Fruit fly (Drosophila melanogaster): ENCODE data around the gene CG34183.
A peak's percentile ranks its signal among the peaks of the same experiment; 100 is the strongest.

The CG34183 gene

DNA sequence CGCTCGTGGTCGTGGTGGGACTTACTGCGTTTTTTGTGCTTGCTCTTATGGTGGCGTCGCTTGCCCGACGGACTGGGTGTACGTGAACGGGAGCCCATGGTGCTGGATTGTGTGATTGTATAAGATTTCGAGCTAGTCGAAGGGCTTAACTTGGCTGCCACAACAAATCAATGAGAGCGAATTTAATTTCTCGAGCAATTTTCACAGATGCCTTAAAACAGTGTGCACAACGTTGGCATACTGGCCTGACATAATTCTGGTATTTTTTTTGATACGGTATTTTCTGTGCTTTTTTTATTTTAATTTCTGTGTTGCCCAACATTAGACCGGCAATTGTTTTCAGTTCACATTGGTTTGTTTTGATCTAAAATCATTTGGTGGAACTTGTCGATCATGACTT, 47.3 kb upstream of the CG34183 start, which contains the start of gene Arglu1 (continued):
- peak; percentile 34 for TF ChIP-seq CG32264 (GFP tag; optimal IDR thresholded peaks at IDR 0.05)
- TF ChIP-seq CrebA (GFP tag; optimal IDR thresholded peaks at IDR 0.05; ENCODE audit: borderline replicate concordance) = no peak
- no peak for TF ChIP-seq dmrt93B (GFP tag; optimal IDR thresholded peaks at IDR 0.05)

DNA sequence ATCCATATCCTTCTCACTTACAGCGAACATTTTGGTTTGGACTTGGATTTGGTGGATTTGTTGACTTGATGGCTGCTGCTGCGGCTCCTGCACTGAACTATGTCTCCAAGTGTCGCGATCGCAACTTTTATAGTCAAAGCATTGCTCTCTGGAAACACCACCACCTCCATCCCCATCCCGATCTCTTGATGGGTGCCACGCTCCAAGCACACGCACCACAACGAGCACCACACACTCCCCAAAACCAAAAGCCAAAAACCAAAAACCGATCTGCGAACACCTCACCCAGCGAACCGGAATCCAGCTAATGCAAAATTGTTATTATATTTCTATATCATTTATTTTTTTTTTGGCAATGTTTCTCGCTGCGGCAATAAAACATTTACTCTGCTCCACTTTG, 42.5 kb upstream of the CG34183 start, which contains the start of gene Cpr30F:
Cpr30F (minus strand) TSS at position 101 of the 400 bp plus-strand sequence.
- TF ChIP-seq Hr83 (GFP tag; optimal IDR thresholded peaks at IDR 0.05; ENCODE audit: poor library complexity, severe bottlenecking) (no peak), jim (GFP tag; optimal IDR thresholded peaks at IDR 0.05) (no peak), usp (GFP tag; optimal IDR thresholded peaks at IDR 0.05) (no peak), lola (GFP tag; optimal IDR thresholded peaks at IDR 0.05) (no peak), Rel (GFP tag; optimal IDR thresholded peaks at IDR 0.05) (no peak), Rel (tag; optimal IDR thresholded peaks at IDR 0.05) (no peak)

dm6 chr2L:9930280-9930679, 39.7 kb upstream of the CG34183 start, which contains the start of gene CG42367:
CG42367 (plus strand) TSS chr2L:9930580.
- no peak for TF ChIP-seq dmrt93B (GFP tag; optimal IDR thresholded peaks at IDR 0.05)

DNA sequence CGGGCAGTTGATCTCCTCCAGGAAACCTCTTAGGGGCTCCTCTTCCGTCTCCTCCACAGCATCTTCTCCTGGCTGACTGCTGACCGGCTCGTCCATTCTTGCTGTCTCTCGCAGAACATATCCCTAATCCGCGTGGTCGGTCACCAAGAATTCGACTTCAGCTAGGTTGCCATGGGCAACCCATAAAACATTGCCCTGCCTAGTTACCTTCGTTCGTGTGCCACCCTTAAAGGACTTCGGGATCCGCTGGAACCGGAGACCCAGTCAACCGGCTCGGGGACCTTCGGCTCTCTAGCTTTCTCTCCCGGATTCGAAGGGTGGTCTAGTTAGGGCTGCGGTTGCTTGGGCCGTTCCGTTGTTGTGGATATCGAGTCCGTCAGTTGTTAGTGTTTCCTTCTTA, 34.2 kb upstream of the CG34183 start, which contains the start of the genes TbCMF46 and CG42366:
TbCMF46 (minus strand) TSS at position 101 of the 400 bp plus-strand sequence.
CG42366 (plus strand) TSS at position 397 of the 400 bp plus-strand sequence.
- TF ChIP-seq HLH106 (tag; optimal IDR thresholded peaks at IDR 0.05) (no peak), Myc (optimal IDR thresholded peaks at IDR 0.05) (no peak), ey (GFP tag; optimal IDR thresholded peaks at IDR 0.05) (no peak), pan (optimal IDR thresholded peaks at IDR 0.05) (no peak), h (GFP tag; optimal IDR thresholded peaks at IDR 0.05) (no peak), woc (GFP tag; optimal IDR thresholded peaks at IDR 0.05) (no peak), fru (GFP tag; optimal IDR thresholded peaks at IDR 0.05) (no peak)

DNA sequence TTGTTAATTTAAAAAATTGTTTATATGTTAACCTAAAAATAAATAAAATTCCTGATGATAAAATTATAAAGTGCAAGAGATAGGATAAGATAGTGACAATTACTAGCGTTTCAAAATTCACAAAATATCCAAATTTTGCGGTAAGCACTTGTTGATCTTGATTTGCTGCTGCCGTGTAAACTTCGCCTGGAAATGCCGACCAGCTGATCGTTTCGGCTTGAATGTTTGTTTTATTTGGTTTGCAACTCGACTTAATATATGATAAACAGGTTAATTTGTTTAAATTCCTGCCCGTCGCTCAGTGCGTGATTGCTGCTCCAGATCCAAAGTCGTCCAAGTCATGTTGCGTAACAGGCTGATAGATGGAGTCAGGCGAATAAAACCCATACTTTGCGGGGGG, 30.8 kb upstream of the CG34183 start, which contains the start of gene CG4592:
CG4592 (plus strand) TSS at position 233 of the 400 bp plus-strand sequence.
- peak in 1 of 2 experiments; percentile 81 for TF ChIP-seq foxo (GFP tag; optimal IDR thresholded peaks at IDR 0.05)
- peak; percentile 73 for TF ChIP-seq HLH106 (tag; optimal IDR thresholded peaks at IDR 0.05)
- peak; percentile 52 for TF ChIP-seq woc (GFP tag; optimal IDR thresholded peaks at IDR 0.05)
- TF ChIP-seq CG32264 (GFP tag; optimal IDR thresholded peaks at IDR 0.05) = peak; percentile 19
- no peak for TF ChIP-seq N (GFP tag; optimal IDR thresholded peaks at IDR 0.05)
- TF ChIP-seq sv (GFP tag; optimal IDR thresholded peaks at IDR 0.05) = peak; percentile 43
- no peak for TF ChIP-seq sage (GFP tag; optimal IDR thresholded peaks at IDR 0.05)
- TF ChIP-seq usp (GFP tag; optimal IDR thresholded peaks at IDR 0.05) = no peak
- peak; percentile 43 for TF ChIP-seq CG9705 (GFP tag; optimal IDR thresholded peaks at IDR 0.05)
- peak; percentile 78 for TF ChIP-seq h (GFP tag; optimal IDR thresholded peaks at IDR 0.05)
- peak; percentile 26 for TF ChIP-seq Jra (GFP tag; optimal IDR thresholded peaks at IDR 0.05)
- TF ChIP-seq brk (GFP tag; optimal IDR thresholded peaks at IDR 0.05) = no peak
- peak; percentile 39 for TF ChIP-seq psq (GFP tag; optimal IDR thresholded peaks at IDR 0.05)
- no peak for TF ChIP-seq rgr (GFP tag; optimal IDR thresholded peaks at IDR 0.05)
- TF ChIP-seq dsf (GFP tag; optimal IDR thresholded peaks at IDR 0.05; ENCODE audit: borderline replicate concordance) = no peak
- TF ChIP-seq dmrt93B (GFP tag; optimal IDR thresholded peaks at IDR 0.05) = peak; percentile 25
- TF ChIP-seq OdsH (GFP tag; optimal IDR thresholded peaks at IDR 0.05) = peak; percentile 62
- TF ChIP-seq Hr83 (GFP tag; optimal IDR thresholded peaks at IDR 0.05; ENCODE audit: poor library complexity, severe bottlenecking) = peak; percentile 60
- peak; percentile 73 for TF ChIP-seq br (GFP tag; optimal IDR thresholded peaks at IDR 0.05)

dm6 chr2L:9919949-9920348, 29.4 kb upstream of the CG34183 start, which contains the start of gene CG4594:
CG4594 (plus strand) TSS chr2L:9920160.
- peak; percentile 41 for TF ChIP-seq sage (GFP tag; optimal IDR thresholded peaks at IDR 0.05)
- TF ChIP-seq Abd-B (GFP tag; optimal IDR thresholded peaks at IDR 0.05) = no peak

DNA sequence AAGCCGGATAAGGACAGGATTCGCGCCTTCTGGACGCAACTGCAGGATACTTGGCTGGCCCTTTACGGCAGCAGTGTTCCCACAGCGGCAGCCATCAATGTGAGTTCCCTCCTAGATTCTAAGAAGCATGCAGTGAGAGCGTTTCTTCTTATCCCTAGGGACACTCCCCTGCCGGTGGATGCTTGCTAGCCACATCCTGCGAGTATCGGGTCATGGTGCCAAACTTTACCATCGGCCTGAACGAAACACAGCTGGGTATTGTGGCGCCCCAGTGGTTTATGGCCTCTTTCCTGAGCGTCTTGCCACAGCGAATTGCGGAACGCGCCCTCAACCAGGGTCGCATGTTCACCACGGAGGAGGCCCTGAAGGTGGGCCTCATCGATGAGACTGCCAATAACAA, 28.6 kb upstream of the CG34183 start:
- TF ChIP-seq dsf (GFP tag; optimal IDR thresholded peaks at IDR 0.05; ENCODE audit: borderline replicate concordance) (no peak), N (GFP tag; optimal IDR thresholded peaks at IDR 0.05) (no peak), Hr83 (GFP tag; optimal IDR thresholded peaks at IDR 0.05; ENCODE audit: poor library complexity, severe bottlenecking) (no peak), Sp1 (GFP tag; optimal IDR thresholded peaks at IDR 0.05) (no peak), CG32264 (GFP tag; optimal IDR thresholded peaks at IDR 0.05) (no peak), dl (GFP tag; optimal IDR thresholded peaks at IDR 0.05; ENCODE audit: insufficient read depth in 1 of 2, partially characterized antibody in 2 of 2) (no peak), pan (optimal IDR thresholded peaks at IDR 0.05) (no peak), Dif (GFP tag; optimal IDR thresholded peaks at IDR 0.05; ENCODE audit: partially characterized antibody) (no peak), OdsH (GFP tag; optimal IDR thresholded peaks at IDR 0.05) (no peak), Vsx2 (GFP tag; optimal IDR thresholded peaks at IDR 0.05; ENCODE audit: partially characterized antibody) (no peak), jim (GFP tag; optimal IDR thresholded peaks at IDR 0.05) (no peak), lola (GFP tag; optimal IDR thresholded peaks at IDR 0.05) (no peak), Rel (GFP tag; optimal IDR thresholded peaks at IDR 0.05) (no peak), Rel (tag; optimal IDR thresholded peaks at IDR 0.05) (no peak), Hnf4 (GFP tag; optimal IDR thresholded peaks at IDR 0.05) (no peak), HLH106 (tag; optimal IDR thresholded peaks at IDR 0.05) (no peak), ey (GFP tag; optimal IDR thresholded peaks at IDR 0.05) (no peak)

All from whole organism, wandering third instar larva.